In genomic region chr3R:24260041-24260379, dm6 we compare ENCODE assay signal across 1 fruit fly cellular context.
TF ChIP-seq lines count a peak whose summit lies in the region.

No protein-coding gene starts in this region.

TF ChIP-seq in whole organism, embryonic, 481 proteins besides CTCF, POLR2A, EP300 and RAD21 (continued from another document):
- 0 out of 2 replicates have a peak, but pooled peaks have one; percentile 1 for TF ChIP-seq aop (GFP tag; IDR thresholded peaks at IDR 0.05; lab: Robert Waterston, UW)
- TF ChIP-seq lola (GFP tag; optimal IDR thresholded peaks at IDR 0.05; lab: Kevin White, UChicago), result peak in 1 of 3 experiments; percentile 16
- TF ChIP-seq ssp (GFP tag; IDR thresholded peaks at IDR 0.05; lab: Robert Waterston, UW), result no peak
- peak; percentile 67 for TF ChIP-seq CG8290 (GFP tag; optimal IDR thresholded peaks at IDR 0.05; lab: Kevin White, UChicago)
- TF ChIP-seq CG8290 (tag; optimal IDR thresholded peaks at IDR 0.05; lab: Kevin White, UChicago), result no peak
- no peak for TF ChIP-seq CG9215 (GFP tag; IDR thresholded peaks at IDR 0.05; lab: Robert Waterston, UW)
- no peak for TF ChIP-seq Dp (GFP tag; optimal IDR thresholded peaks at IDR 0.05; lab: Kevin White, UChicago)
- TF ChIP-seq CG9437 (GFP tag; optimal IDR thresholded peaks at IDR 0.05; lab: Kevin White, UChicago), result no peak
- TF ChIP-seq danr (GFP tag; IDR thresholded peaks at IDR 0.05; lab: Robert Waterston, UW), result no peak
- no peak for TF ChIP-seq CG12769 (tag; optimal IDR thresholded peaks at IDR 0.05; lab: Kevin White, UChicago)
- TF ChIP-seq CG3726 (GFP tag; IDR thresholded peaks at IDR 0.05; lab: Robert Waterston, UW), result peak; percentile 1; the same call in 1 of the 3 replicates
- TF ChIP-seq CG9609 (GFP tag; optimal IDR thresholded peaks at IDR 0.05; lab: Kevin White, UChicago), result peak; percentile 88
- no peak for TF ChIP-seq pho (GFP tag; optimal IDR thresholded peaks at IDR 0.05; lab: Kevin White, UChicago)
- TF ChIP-seq CG30020 (tag; optimal IDR thresholded peaks at IDR 0.05; lab: Kevin White, UChicago), result no peak
- no peak for TF ChIP-seq CG12104 (GFP tag; optimal IDR thresholded peaks at IDR 0.05; lab: Kevin White, UChicago)
- peak; percentile 30 for TF ChIP-seq CG14965 (GFP tag; optimal IDR thresholded peaks at IDR 0.05; lab: Kevin White, UChicago; ENCODE audit: borderline replicate concordance)
- no peak for TF ChIP-seq CG18262 (tag; optimal IDR thresholded peaks at IDR 0.05; lab: Kevin White, UChicago)
- TF ChIP-seq CG3163 (GFP tag; optimal IDR thresholded peaks at IDR 0.05; lab: Kevin White, UChicago), result peak; percentile 66
- TF ChIP-seq C15 (GFP tag; IDR thresholded peaks at IDR 0.05; lab: Robert Waterston, UW), result no peak; the same call in 1 of the 3 replicates
- TF ChIP-seq CG30403 (GFP tag; optimal IDR thresholded peaks at IDR 0.05; lab: Kevin White, UChicago), result peak; percentile 7
- TF ChIP-seq CG17612 (GFP tag; IDR thresholded peaks at IDR 0.05; lab: Robert Waterston, UW), result no peak
- TF ChIP-seq Kr (GFP tag; optimal IDR thresholded peaks at IDR 0.05; lab: Kevin White, UChicago), result no peak
- no peak for TF ChIP-seq fd96Cb (tag; optimal IDR thresholded peaks at IDR 0.05; lab: Kevin White, UChicago)
- TF ChIP-seq CHES-1-like (GFP tag; optimal IDR thresholded peaks at IDR 0.05; lab: Kevin White, UChicago), result no peak
- TF ChIP-seq tup (GFP tag; optimal IDR thresholded peaks at IDR 0.05; lab: Kevin White, UChicago), result no peak
- TF ChIP-seq CG9797 (GFP tag; optimal IDR thresholded peaks at IDR 0.05; lab: Kevin White, UChicago), result no peak
- no peak for TF ChIP-seq CG13123 (GFP tag; optimal IDR thresholded peaks at IDR 0.05; lab: Kevin White, UChicago)
- no peak for TF ChIP-seq CG10654 (GFP tag; optimal IDR thresholded peaks at IDR 0.05; lab: Kevin White, UChicago)
- TF ChIP-seq Hmr (GFP tag; optimal IDR thresholded peaks at IDR 0.05; lab: Kevin White, UChicago), result no peak
- TF ChIP-seq CG11695 (GFP tag; IDR thresholded peaks at IDR 0.05; lab: Robert Waterston, UW), result 0 out of 3 replicates have a peak, but pooled peaks have one; percentile 0
- peak; percentile 64 for TF ChIP-seq Lhr (GFP tag; optimal IDR thresholded peaks at IDR 0.05; lab: Kevin White, UChicago)
- no peak for TF ChIP-seq CG6765 (GFP tag; optimal IDR thresholded peaks at IDR 0.05; lab: Kevin White, UChicago)
- TF ChIP-seq run (tag; optimal IDR thresholded peaks at IDR 0.05; lab: Kevin White, UChicago), result no peak
- no peak for TF ChIP-seq mirr (GFP tag; optimal IDR thresholded peaks at IDR 0.05; lab: Kevin White, UChicago)
- no peak for TF ChIP-seq az2 (GFP tag; optimal IDR thresholded peaks at IDR 0.05; lab: Kevin White, UChicago)
- TF ChIP-seq Myb (GFP tag; optimal IDR thresholded peaks at IDR 0.05; lab: Kevin White, UChicago), result no peak
